Fruit fly (Drosophila melanogaster): ENCODE data around the gene KaiR1D.

- TF ChIP-seq CG8478 (optimal IDR thresholded peaks at IDR 0.05) (no peak), CTCF (optimal IDR thresholded peaks at IDR 0.05) (peak; percentile 2 to 8)
Observed at dm6 chr3R:20830153-20830695, 35.8 kb downstream of the KaiR1D start, which contains the start of gene Adss.

Data from S2 (cell line).